Worm (Caenorhabditis elegans): ENCODE results near the gene ndab-2.

ce11 chrIII:7201378-7202256 is 21.1 kb downstream of the ndab-2 start, which contains the start of gene dpy-31:
- no peak for TF ChIP-seq klf-2 (GFP tag; conservative IDR thresholded peaks at IDR 0.05)
- TF ChIP-seq ref-1 (GFP tag; conservative IDR thresholded peaks at IDR 0.05) = no peak
- no peak for TF ChIP-seq med-1 (GFP tag; optimal IDR thresholded peaks at IDR 0.05; ENCODE audit: insufficient read depth)
